Worm (Caenorhabditis elegans) whole organism, young adult: ENCODE data around the gene vit-2.

Source experiments
- zim-3 ChIP-seq: sonication (generic microtip); optimal IDR thresholded peaks from 2 replicates; lab custom pipeline; 2017; ENCODE audit warnings: mild to moderate bottlenecking, missing genetic modification characterization, moderate library complexity, missing compliant biosample characterization
- ztf-22 ChIP-seq: fragments of 200-800 bp; sonication (Bioruptor generic); optimal IDR thresholded peaks from 2 replicates; lab custom pipeline; 2018; ENCODE audit warnings: mild to moderate bottlenecking, missing genetic modification characterization, moderate library complexity, missing compliant biosample characterization

ce11 chrX:5121789-5122188, 20.9 kb downstream of the vit-2 start:
- TF ChIP-seq ztf-22 (no peak), zim-3 (no peak)
